Worm (Caenorhabditis elegans): ENCODE measurements around the gene grl-26.

- TF ChIP-seq ama-1 (optimal IDR thresholded peaks at IDR 0.05) (no peak), elt-3 (tag; optimal IDR thresholded peaks at IDR 0.05) (no peak), nhr-237 (tag; optimal IDR thresholded peaks at IDR 0.05) (no peak), snpc-4 (tag; optimal IDR thresholded peaks at IDR 0.05) (no peak), lsy-2 (tag; optimal IDR thresholded peaks at IDR 0.05) (no peak)
Observed at ce11 chrIV:293163-293755, 29.4 kb downstream of the grl-26 start.

Measured in whole organism, L2 larva.